1 fruit fly cellular context compared by ENCODE assay signal in the genomic region with DNA sequence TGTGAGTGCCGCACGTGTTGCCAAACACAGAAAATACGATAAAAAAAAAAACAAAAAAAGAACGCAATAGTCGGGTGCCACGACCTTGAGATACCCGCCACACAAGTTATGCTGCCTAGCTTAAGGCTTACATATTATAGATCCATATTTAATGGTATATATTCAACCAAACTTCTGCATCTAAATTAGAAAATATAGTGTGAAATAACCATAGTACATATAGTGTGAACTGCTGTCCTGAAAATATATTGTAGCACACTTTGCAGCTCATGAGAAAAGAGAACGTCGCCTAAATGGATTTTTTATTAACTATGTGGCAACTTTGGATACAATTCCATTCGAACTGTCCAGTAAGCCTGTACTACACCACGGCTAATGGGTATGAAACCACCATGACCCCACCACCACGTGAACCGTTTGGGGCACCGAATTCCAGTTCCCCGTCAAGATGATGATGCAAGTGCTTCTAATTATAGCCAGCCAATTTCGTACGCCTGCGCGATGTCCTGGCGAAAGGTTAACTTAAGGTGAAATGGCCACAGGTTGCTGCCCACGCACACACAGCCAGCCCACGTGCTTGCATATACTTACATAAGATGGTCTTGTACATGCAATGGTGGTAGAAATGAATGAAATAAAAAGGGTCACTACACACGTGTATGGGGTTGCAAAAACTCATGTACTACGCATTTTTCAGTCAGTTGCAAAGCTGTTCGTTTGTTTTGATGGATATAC.
TF ChIP-seq lines count a peak whose summit lies in the region.

No protein-coding gene starts in this region.

TF ChIP-seq in whole organism, embryonic, 481 proteins besides CTCF, POLR2A, EP300 and RAD21 (continued from another document and continues in another):
- TF ChIP-seq corto (GFP tag; optimal IDR thresholded peaks at IDR 0.05; lab: Kevin White, UChicago) (no peak), CG13775 (GFP tag; optimal IDR thresholded peaks at IDR 0.05; lab: Kevin White, UChicago) (peak; percentile 76), Pdp1 (GFP tag; optimal IDR thresholded peaks at IDR 0.05; lab: Kevin White, UChicago) (peak; percentile 80 to 90), Kr (GFP tag; optimal IDR thresholded peaks at IDR 0.05; lab: Kevin White, UChicago) (no peak), Oaz (GFP tag; IDR thresholded peaks at IDR 0.05; lab: Robert Waterston, UW) (0 out of 2 replicates have a peak, but pooled peaks have one; percentile 29), tup (GFP tag; optimal IDR thresholded peaks at IDR 0.05; lab: Kevin White, UChicago) (peak; percentile 57), Hand (GFP tag; optimal IDR thresholded peaks at IDR 0.05; lab: Kevin White, UChicago) (peak; percentile 80), Meics (GFP tag; optimal IDR thresholded peaks at IDR 0.05; lab: Kevin White, UChicago) (peak; percentile 84), bsh (GFP tag; optimal IDR thresholded peaks at IDR 0.05; lab: Kevin White, UChicago) (peak; percentile 35 to 72), CG11696 (GFP tag; IDR thresholded peaks at IDR 0.05; lab: Robert Waterston, UW) (no peak), Chrac-16 (GFP tag; optimal IDR thresholded peaks at IDR 0.05; lab: Kevin White, UChicago) (peak; percentile 65), dan (GFP tag; IDR thresholded peaks at IDR 0.05; lab: Robert Waterston, UW) (no peak), D19B (GFP tag; optimal IDR thresholded peaks at IDR 0.05; lab: Kevin White, UChicago) (peak; percentile 95), CG7786 (GFP tag; optimal IDR thresholded peaks at IDR 0.05; lab: Kevin White, UChicago) (peak; percentile 69), Nf-YB (GFP tag; optimal IDR thresholded peaks at IDR 0.05; lab: Kevin White, UChicago) (peak; percentile 60), klu (GFP tag; IDR thresholded peaks at IDR 0.05; lab: Robert Waterston, UW) (peak; percentile 60; the same call in 1 of the 2 replicates), CG11456 (GFP tag; IDR thresholded peaks at IDR 0.05; lab: Robert Waterston, UW) (peak; percentile 70; the same call in 2 of the 3 replicates), CG2199 (GFP tag; IDR thresholded peaks at IDR 0.05; lab: Robert Waterston, UW) (no peak), tll (GFP tag; optimal IDR thresholded peaks at IDR 0.05; lab: Kevin White, UChicago) (no peak), CG17912 (GFP tag; optimal IDR thresholded peaks at IDR 0.05; lab: Kevin White, UChicago) (no peak), D19A (tag; optimal IDR thresholded peaks at IDR 0.05; lab: Kevin White, UChicago) (peak; percentile 77), Camta (GFP tag; optimal IDR thresholded peaks at IDR 0.05; lab: Kevin White, UChicago) (peak; percentile 69), CG9215 (GFP tag; IDR thresholded peaks at IDR 0.05; lab: Robert Waterston, UW) (peak; percentile 63), da (GFP tag; optimal IDR thresholded peaks at IDR 0.05; lab: Kevin White, UChicago) (peak; percentile 52), Rx (GFP tag; IDR thresholded peaks at IDR 0.05; lab: Robert Waterston, UW) (peak; percentile 51), CG11093 (GFP tag; IDR thresholded peaks at IDR 0.05; lab: Robert Waterston, UW) (peak; percentile 71), ro (GFP tag; IDR thresholded peaks at IDR 0.05; lab: Robert Waterston, UW) (no peak), unc-4 (GFP tag; IDR thresholded peaks at IDR 0.05; lab: Robert Waterston, UW; ENCODE audit: partially characterized antibody) (no peak), wor (GFP tag; IDR thresholded peaks at IDR 0.05; lab: Robert Waterston, UW) (peak; percentile 59), CG18764 (GFP tag; optimal IDR thresholded peaks at IDR 0.05; lab: Kevin White, UChicago) (peak; percentile 49), CG43689 (GFP tag; IDR thresholded peaks at IDR 0.05; lab: Robert Waterston, UW) (0 out of 2 replicates have a peak, but pooled peaks have one; percentile 17), CG15601 (tag; optimal IDR thresholded peaks at IDR 0.05; lab: Kevin White, UChicago) (peak; percentile 50), CG8765 (GFP tag; IDR thresholded peaks at IDR 0.05; lab: Robert Waterston, UW) (peak; percentile 20; the same call in 1 of the 2 replicates), CG7963 (GFP tag; IDR thresholded peaks at IDR 0.05; lab: Robert Waterston, UW; ENCODE audit: partially characterized antibody) (no peak), CG17359 (tag; optimal IDR thresholded peaks at IDR 0.05; lab: Kevin White, UChicago) (peak; percentile 76), CG17612 (GFP tag; IDR thresholded peaks at IDR 0.05; lab: Robert Waterston, UW) (0 out of 2 replicates have a peak, but pooled peaks have one; percentile 34), CG1647 (GFP tag; optimal IDR thresholded peaks at IDR 0.05; lab: Kevin White, UChicago) (peak; percentile 57), dati (GFP tag; IDR thresholded peaks at IDR 0.05; lab: Robert Waterston, UW) (no peak), en (GFP tag; optimal IDR thresholded peaks at IDR 0.05; lab: Kevin White, UChicago) (peak; percentile 13), fd64A (GFP tag; optimal IDR thresholded peaks at IDR 0.05; lab: Kevin White, UChicago) (peak; percentile 20), NfI (GFP tag; optimal IDR thresholded peaks at IDR 0.05; lab: Kevin White, UChicago) (peak; percentile 75), sqz (GFP tag; optimal IDR thresholded peaks at IDR 0.05; lab: Kevin White, UChicago) (peak; percentile 89), CG32772 (GFP tag; IDR thresholded peaks at IDR 0.05; lab: Robert Waterston, UW) (peak; percentile 83), CoRest (tag; optimal IDR thresholded peaks at IDR 0.05; lab: Kevin White, UChicago) (peak; percentile 85), CG15073 (GFP tag; optimal IDR thresholded peaks at IDR 0.05; lab: Kevin White, UChicago) (no peak), row (GFP tag; IDR thresholded peaks at IDR 0.05; lab: Robert Waterston, UW) (peak; percentile 80), MESR4 (GFP tag; optimal IDR thresholded peaks at IDR 0.05; lab: Kevin White, UChicago) (no peak), Antp (GFP tag; optimal IDR thresholded peaks at IDR 0.05; lab: Kevin White, UChicago) (peak; percentile 74), CG33213 (GFP tag; optimal IDR thresholded peaks at IDR 0.05; lab: Kevin White, UChicago) (peak; percentile 43), CG8478 (optimal IDR thresholded peaks at IDR 0.05; lab: Kevin White, UChicago) (no peak), CG11723 (GFP tag; optimal IDR thresholded peaks at IDR 0.05; lab: Kevin White, UChicago) (peak; percentile 64), Fer3 (tag; optimal IDR thresholded peaks at IDR 0.05; lab: Kevin White, UChicago) (peak; percentile 59), vfl (GFP tag; optimal IDR thresholded peaks at IDR 0.05; lab: Kevin White, UChicago) (peak; percentile 58), CG10366 (GFP tag; IDR thresholded peaks at IDR 0.05; lab: Robert Waterston, UW) (peak; percentile 59), CG15696 (tag; optimal IDR thresholded peaks at IDR 0.05; lab: Kevin White, UChicago) (no peak), ind (GFP tag; optimal IDR thresholded peaks at IDR 0.05; lab: Kevin White, UChicago) (peak; percentile 75), CG10959 (GFP tag; IDR thresholded peaks at IDR 0.05; lab: Robert Waterston, UW) (peak; percentile 42; the same call in 1 of the 2 replicates), sim (GFP tag; IDR thresholded peaks at IDR 0.05; lab: Robert Waterston, UW) (no peak), CG5953 (GFP tag; IDR thresholded peaks at IDR 0.05; lab: Robert Waterston, UW) (no peak), CG7357 (GFP tag; IDR thresholded peaks at IDR 0.05; lab: Robert Waterston, UW) (peak; percentile 87), Trl (optimal IDR thresholded peaks at IDR 0.05; lab: Kevin White, UChicago) (no peak), Trl (GFP tag; optimal IDR thresholded peaks at IDR 0.05; lab: Kevin White, UChicago) (peak; percentile 80), sens (GFP tag; lab: Kevin White, UChicago) (peak; percentile 96), CG6254 (GFP tag; optimal IDR thresholded peaks at IDR 0.05; lab: Kevin White, UChicago) (peak; percentile 13), ara (GFP tag; IDR thresholded peaks at IDR 0.05; lab: Robert Waterston, UW) (peak; percentile 35; the same call in 1 of the 2 replicates), CG18262 (tag; optimal IDR thresholded peaks at IDR 0.05; lab: Kevin White, UChicago) (peak; percentile 77), CG15269 (tag; optimal IDR thresholded peaks at IDR 0.05; lab: Kevin White, UChicago) (peak; percentile 79), lola (GFP tag; optimal IDR thresholded peaks at IDR 0.05; lab: Kevin White, UChicago) (peak in 1 of 3 experiments; percentile 53), unpg (GFP tag; optimal IDR thresholded peaks at IDR 0.05; lab: Kevin White, UChicago) (peak; percentile 71), Lpt (GFP tag; optimal IDR thresholded peaks at IDR 0.05; lab: Kevin White, UChicago) (no peak), tio (GFP tag; optimal IDR thresholded peaks at IDR 0.05; lab: Kevin White, UChicago) (no peak), otp (GFP tag; IDR thresholded peaks at IDR 0.05; lab: Robert Waterston, UW) (no peak), ab (GFP tag; optimal IDR thresholded peaks at IDR 0.05; lab: Kevin White, UChicago) (no peak), Sox102F (GFP tag; optimal IDR thresholded peaks at IDR 0.05; lab: Kevin White, UChicago) (peak; percentile 69), emc (GFP tag; optimal IDR thresholded peaks at IDR 0.05; lab: Kevin White, UChicago) (peak; percentile 23), CG18011 (GFP tag; optimal IDR thresholded peaks at IDR 0.05; lab: Kevin White, UChicago) (peak; percentile 36), sug (tag; optimal IDR thresholded peaks at IDR 0.05; lab: Kevin White, UChicago) (peak; percentile 56), jing (GFP tag; optimal IDR thresholded peaks at IDR 0.05; lab: Kevin White, UChicago) (no peak), zfh1 (GFP tag; IDR thresholded peaks at IDR 0.05; lab: Robert Waterston, UW) (peak; percentile 64; the same call in 1 of the 3 replicates), Nf-YA (GFP tag; IDR thresholded peaks at IDR 0.05; lab: Robert Waterston, UW) (no peak), CG10462 (GFP tag; optimal IDR thresholded peaks at IDR 0.05; lab: Kevin White, UChicago) (peak; percentile 50), CG10267 (tag; optimal IDR thresholded peaks at IDR 0.05; lab: Kevin White, UChicago) (peak; percentile 53), ci (GFP tag; IDR thresholded peaks at IDR 0.05; lab: Robert Waterston, UW) (0 out of 3 replicates have a peak, but pooled peaks have one; percentile 49), CG12155 (GFP tag; optimal IDR thresholded peaks at IDR 0.05; lab: Kevin White, UChicago) (peak; percentile 57), cas (GFP tag; IDR thresholded peaks at IDR 0.05; lab: Robert Waterston, UW) (peak; percentile 32; the same call in 1 of the 2 replicates), lov (optimal IDR thresholded peaks at IDR 0.05; lab: Kevin White, UChicago) (no peak), lov (GFP tag; IDR thresholded peaks at IDR 0.05; lab: Robert Waterston, UW) (no peak), Atf-2 (GFP tag; optimal IDR thresholded peaks at IDR 0.05; lab: Kevin White, UChicago) (peak; percentile 62), salm (tag; optimal IDR thresholded peaks at IDR 0.05; lab: Kevin White, UChicago) (peak; percentile 36), gcm2 (GFP tag; optimal IDR thresholded peaks at IDR 0.05; lab: Kevin White, UChicago) (no peak), Drgx (GFP tag; IDR thresholded peaks at IDR 0.05; lab: Robert Waterston, UW) (peak; percentile 75), CG4404 (GFP tag; IDR thresholded peaks at IDR 0.05; lab: Robert Waterston, UW) (peak; percentile 46; the same call in 1 of the 2 replicates), Deaf1 (tag; optimal IDR thresholded peaks at IDR 0.05; lab: Kevin White, UChicago) (peak; percentile 37), CG3163 (GFP tag; optimal IDR thresholded peaks at IDR 0.05; lab: Kevin White, UChicago) (peak; percentile 58), ase (GFP tag; IDR thresholded peaks at IDR 0.05; lab: Robert Waterston, UW) (no peak), CG11398 (GFP tag; optimal IDR thresholded peaks at IDR 0.05; lab: Kevin White, UChicago) (peak; percentile 54), pb (GFP tag; optimal IDR thresholded peaks at IDR 0.05; lab: Kevin White, UChicago) (peak; percentile 43), danr (GFP tag; IDR thresholded peaks at IDR 0.05; lab: Robert Waterston, UW) (0 out of 2 replicates have a peak, but pooled peaks have one; percentile 28), Gsc (GFP tag; IDR thresholded peaks at IDR 0.05; lab: Robert Waterston, UW) (no peak), CG13296 (GFP tag; optimal IDR thresholded peaks at IDR 0.05; lab: Kevin White, UChicago) (peak; percentile 77), CG32532 (GFP tag; IDR thresholded peaks at IDR 0.05; lab: Robert Waterston, UW) (peak; percentile 74), NC2β (GFP tag; optimal IDR thresholded peaks at IDR 0.05; lab: Kevin White, UChicago) (peak; percentile 21), Dip3 (GFP tag; optimal IDR thresholded peaks at IDR 0.05; lab: Kevin White, UChicago) (peak; percentile 70), sd (tag; optimal IDR thresholded peaks at IDR 0.05; lab: Kevin White, UChicago) (peak; percentile 62), MBD-R2 (GFP tag; IDR thresholded peaks at IDR 0.05; lab: Robert Waterston, UW) (0 out of 2 replicates have a peak, but pooled peaks have one; percentile 9), Dp (GFP tag; optimal IDR thresholded peaks at IDR 0.05; lab: Kevin White, UChicago) (no peak), HLH3B (GFP tag; IDR thresholded peaks at IDR 0.05; lab: Robert Waterston, UW) (0 out of 2 replicates have a peak, but pooled peaks have one; percentile 53), so (GFP tag; IDR thresholded peaks at IDR 0.05; lab: Robert Waterston, UW) (peak; percentile 26; the same call in 1 of the 3 replicates), CG14667 (GFP tag; IDR thresholded peaks at IDR 0.05; lab: Robert Waterston, UW) (0 out of 2 replicates have a peak, but pooled peaks have one; percentile 40), Hr78 (GFP tag; optimal IDR thresholded peaks at IDR 0.05; lab: Kevin White, UChicago) (peak in 1 of 2 experiments; percentile 87), CG34376 (GFP tag; optimal IDR thresholded peaks at IDR 0.05; lab: Kevin White, UChicago) (peak; percentile 60), CG9727 (GFP tag; optimal IDR thresholded peaks at IDR 0.05; lab: Kevin White, UChicago) (peak; percentile 83), Hr39 (optimal IDR thresholded peaks at IDR 0.05; lab: Kevin White, UChicago) (no peak), Hr51 (GFP tag; optimal IDR thresholded peaks at IDR 0.05; lab: Kevin White, UChicago) (peak; percentile 72 to 84), CG17568 (GFP tag; optimal IDR thresholded peaks at IDR 0.05; lab: Kevin White, UChicago) (no peak), CG8359 (GFP tag; optimal IDR thresholded peaks at IDR 0.05; lab: Kevin White, UChicago; ENCODE audit: borderline replicate concordance) (no peak), jumu (GFP tag; optimal IDR thresholded peaks at IDR 0.05; lab: Kevin White, UChicago) (peak; percentile 71), inv (GFP tag; IDR thresholded peaks at IDR 0.05; lab: Robert Waterston, UW; ENCODE audit: partially characterized antibody) (no peak), pfk (GFP tag; optimal IDR thresholded peaks at IDR 0.05; lab: Kevin White, UChicago) (no peak), lbe (GFP tag; optimal IDR thresholded peaks at IDR 0.05; lab: Kevin White, UChicago) (no peak)
